Fruit fly (Drosophila melanogaster) whole organism, embryonic: Measurements from ENCODE around the gene put.

Source experiments
- BtbVII ChIP-seq: fragments of 200-800 bp; sonication (Bioruptor generic); optimal IDR thresholded peaks from 3 replicates; lab custom pipeline; 2017; ENCODE audit warnings: missing biosample characterization, mild to moderate bottlenecking, missing genetic modification characterization
- CG10979 ChIP-seq: fragments of 200-800 bp; sonication (Bioruptor generic); optimal IDR thresholded peaks from 2 replicates; lab custom pipeline; 2018; ENCODE audit warnings: missing biosample characterization, mild to moderate bottlenecking, missing genetic modification characterization, moderate library complexity
- CG14965 ChIP-seq: fragments of 200-800 bp; sonication (Bioruptor generic); optimal IDR thresholded peaks from 2 replicates; lab custom pipeline; 2016; ENCODE audit warnings: missing biosample characterization, missing genetic modification characterization, borderline replicate concordance
- CG15073 ChIP-seq: fragments of 200-800 bp; sonication (Bioruptor generic); optimal IDR thresholded peaks from 2 replicates; lab custom pipeline; 2016; ENCODE audit warnings: missing biosample characterization, missing genetic modification characterization
- CG16815 ChIP-seq: fragments of 200-800 bp; sonication (Bioruptor generic); optimal IDR thresholded peaks from 3 replicates; lab custom pipeline; 2017; ENCODE audit warnings: missing biosample characterization, mild to moderate bottlenecking, missing genetic modification characterization
- CG17568 ChIP-seq: fragments of 200-800 bp; sonication (Bioruptor generic); optimal IDR thresholded peaks from 2 replicates; lab custom pipeline; 2018; ENCODE audit warnings: missing biosample characterization, mild to moderate bottlenecking, missing genetic modification characterization, moderate library complexity
- CG4328 ChIP-seq: fragments of 200-800 bp; sonication (Bioruptor generic); optimal IDR thresholded peaks from 3 replicates; lab custom pipeline; 2017; ENCODE audit warnings: missing biosample characterization, missing genetic modification reagents, missing genetic modification characterization
- CG4730 ChIP-seq: fragments of 200-800 bp; sonication (Bioruptor generic); IDR thresholded peaks from 2 replicates; pipeline ENCODE4 v1.3.6; 2022; ENCODE audit warnings: missing biosample characterization, missing genetic modification characterization
- CG4854 ChIP-seq: fragments of 200-800 bp; sonication (Bioruptor generic); optimal IDR thresholded peaks from 2 replicates; lab custom pipeline; 2016; ENCODE audit warnings: missing biosample characterization, missing genetic modification characterization, inconsistent platforms
- CG6791 ChIP-seq: fragments of 200-800 bp; sonication (Bioruptor generic); IDR thresholded peaks from 3 replicates; pipeline ENCODE4 v1.3.6; 2022; ENCODE audit warnings: missing biosample characterization, missing genetic modification characterization; ENCODE audit not compliant: partially characterized antibody
- CG7839 ChIP-seq: fragments of 200-800 bp; sonication (Bioruptor generic); optimal IDR thresholded peaks from 3 replicates; lab custom pipeline; 2018; ENCODE audit warnings: missing biosample characterization, mild to moderate bottlenecking, missing genetic modification characterization, moderate library complexity
- CG9727 ChIP-seq: fragments of 200-800 bp; sonication (Bioruptor generic); optimal IDR thresholded peaks from 3 replicates; lab custom pipeline; 2017; ENCODE audit warnings: missing biosample characterization, mild to moderate bottlenecking, missing genetic modification characterization
- CG9876 ChIP-seq: fragments of 200-800 bp; sonication (Bioruptor generic); optimal IDR thresholded peaks from 2 replicates; lab custom pipeline; 2016; ENCODE audit warnings: missing biosample characterization, missing genetic modification characterization
- Dad ChIP-seq: fragments of 200-800 bp; sonication (Bioruptor generic); optimal IDR thresholded peaks from 3 replicates; lab custom pipeline; 2016; ENCODE audit warnings: missing biosample characterization, missing genetic modification characterization
- Doc2 ChIP-seq: fragments of 200-800 bp; sonication (Bioruptor generic); IDR thresholded peaks from 2 replicates; pipeline ENCODE4 v1.3.6; 2022; ENCODE audit warnings: missing biosample characterization, missing genetic modification characterization
- E2f1 ChIP-seq: fragments of 200-800 bp; sonication (Bioruptor generic); IDR thresholded peaks from 2 replicates; pipeline ENCODE4 v1.3.6; 2022; ENCODE audit warnings: missing biosample characterization, missing genetic modification characterization
- Ets65A ChIP-seq: fragments of 200-800 bp; sonication (Bioruptor generic); peaks from one replicate; lab custom pipeline; 2016; ENCODE audit warnings: missing biosample characterization, missing genetic modification characterization
- Fer2 ChIP-seq: fragments of 200-800 bp; sonication (Bioruptor generic); optimal IDR thresholded peaks from 2 replicates; lab custom pipeline; 2018; ENCODE audit warnings: missing biosample characterization, mild to moderate bottlenecking, missing genetic modification characterization, moderate library complexity
- Myb ChIP-seq: fragments of 200-800 bp; sonication (Bioruptor generic); optimal IDR thresholded peaks from 2 replicates; lab custom pipeline; 2016; ENCODE audit warnings: missing biosample characterization, missing genetic modification characterization
- NC2α ChIP-seq: fragments of 200-800 bp; sonication (Bioruptor generic); optimal IDR thresholded peaks from 2 replicates; lab custom pipeline; 2016; ENCODE audit warnings: missing biosample characterization, missing genetic modification characterization
- Oli ChIP-seq: fragments of 200-800 bp; sonication (Bioruptor generic); optimal IDR thresholded peaks from 2 replicates; lab custom pipeline; 2018; ENCODE audit warnings: missing biosample characterization, mild to moderate bottlenecking, missing genetic modification characterization, moderate library complexity
- Ravus ChIP-seq: fragments of 200-800 bp; sonication (Bioruptor generic); IDR thresholded peaks from 2 replicates; pipeline ENCODE4 v1.3.6; 2022; ENCODE audit warnings: missing biosample characterization, missing genetic modification characterization
- Scr ChIP-seq: fragments of 200-800 bp; sonication (Bioruptor generic); IDR thresholded peaks from 2 replicates; pipeline ENCODE4 v1.3.6; 2022; ENCODE audit warnings: missing biosample characterization, missing genetic modification characterization; ENCODE audit not compliant: partially characterized antibody
- Sox100B ChIP-seq: fragments of 200-800 bp; sonication (Bioruptor generic); optimal IDR thresholded peaks from 3 replicates; lab custom pipeline; 2018; ENCODE audit warnings: missing biosample characterization, mild to moderate bottlenecking, missing genetic modification characterization
- ase ChIP-seq: fragments of 200-800 bp; sonication (Bioruptor generic); IDR thresholded peaks from 3 replicates; pipeline ENCODE4 v1.3.6; 2022; ENCODE audit warnings: missing biosample characterization, missing genetic modification characterization
- bbx ChIP-seq: fragments of 200-800 bp; sonication (Bioruptor generic); IDR thresholded peaks from 2 replicates; pipeline ENCODE4 v1.3.6; 2022; ENCODE audit warnings: missing biosample characterization, missing genetic modification characterization; ENCODE audit not compliant: partially characterized antibody
- bcd ChIP-seq: fragments of 200-800 bp; sonication (Bioruptor generic); optimal IDR thresholded peaks from 2 replicates; lab custom pipeline; 2017; ENCODE audit warnings: missing biosample characterization, mild to moderate bottlenecking, missing genetic modification characterization
- chm ChIP-seq: fragments of 200-800 bp; sonication (Bioruptor generic); IDR thresholded peaks from 2 replicates; pipeline ENCODE4 v1.3.6; 2022; ENCODE audit warnings: missing biosample characterization, missing genetic modification characterization
- dmrt99B ChIP-seq: fragments of 200-800 bp; sonication (Bioruptor generic); optimal IDR thresholded peaks from 2 replicates; lab custom pipeline; 2018; ENCODE audit warnings: missing biosample characterization, mild to moderate bottlenecking, missing genetic modification characterization, moderate library complexity
- dysf ChIP-seq: fragments of 200-800 bp; sonication (Bioruptor generic); IDR thresholded peaks from 3 replicates; pipeline ENCODE4 v1.3.6; 2022; ENCODE audit warnings: missing biosample characterization, missing genetic modification characterization
- emc ChIP-seq: fragments of 200-800 bp; sonication (Bioruptor generic); optimal IDR thresholded peaks from 2 replicates; lab custom pipeline; 2016; ENCODE audit warnings: missing biosample characterization, missing genetic modification characterization
- ewg ChIP-seq: fragments of 200-800 bp; sonication (Bioruptor generic); optimal IDR thresholded peaks from 3 replicates; lab custom pipeline; 2017; ENCODE audit warnings: mild to moderate bottlenecking, missing biosample characterization, missing genetic modification reagents, missing genetic modification characterization
- fd3F ChIP-seq: fragments of 200-800 bp; sonication (Bioruptor generic); optimal IDR thresholded peaks from 2 replicates; lab custom pipeline; 2018; ENCODE audit warnings: missing biosample characterization, mild to moderate bottlenecking, missing genetic modification characterization, moderate library complexity
- fru ChIP-seq: fragments of >200 bp; optimal IDR thresholded peaks from 2 replicates; lab custom pipeline; 2017
- gt ChIP-seq: fragments of 200-800 bp; sonication (Bioruptor generic); IDR thresholded peaks from 2 replicates; pipeline ENCODE4 v1.3.6; 2022; ENCODE audit warnings: missing biosample characterization, missing genetic modification characterization
- jumu ChIP-seq: fragments of 200-800 bp; sonication (Bioruptor generic); optimal IDR thresholded peaks from 3 replicates; lab custom pipeline; 2016; ENCODE audit warnings: missing biosample characterization, missing genetic modification characterization
- maf-S ChIP-seq: fragments of 200-800 bp; sonication (Bioruptor generic); optimal IDR thresholded peaks from 2 replicates; lab custom pipeline; 2016; ENCODE audit warnings: missing biosample characterization, missing genetic modification characterization
- nau ChIP-seq: fragments of 200-800 bp; sonication (Bioruptor generic); optimal IDR thresholded peaks from 3 replicates; lab custom pipeline; 2017; ENCODE audit warnings: missing biosample characterization, mild to moderate bottlenecking, missing genetic modification characterization, missing genetic modification reagents
- nerfin-2 ChIP-seq: fragments of 200-800 bp; sonication (Bioruptor generic); IDR thresholded peaks from 2 replicates; pipeline ENCODE4 v1.3.6; 2022; ENCODE audit warnings: missing biosample characterization, missing genetic modification characterization; ENCODE audit not compliant: partially characterized antibody
- nmo ChIP-seq: fragments of 200-800 bp; sonication (Bioruptor generic); optimal IDR thresholded peaks from 2 replicates; lab custom pipeline; 2018; ENCODE audit warnings: missing biosample characterization, mild to moderate bottlenecking, missing genetic modification characterization, moderate library complexity
- oc ChIP-seq: fragments of 200-800 bp; sonication (Bioruptor generic); optimal IDR thresholded peaks from 2 replicates; lab custom pipeline; 2018; ENCODE audit warnings: missing biosample characterization, mild to moderate bottlenecking, missing genetic modification characterization, moderate library complexity
- odd ChIP-seq: fragments of 200-800 bp; sonication (Bioruptor generic); optimal IDR thresholded peaks from 2 replicates; lab custom pipeline; 2017; ENCODE audit warnings: missing biosample characterization, mild to moderate bottlenecking, missing genetic modification characterization
- onecut ChIP-seq: fragments of 200-800 bp; sonication (Bioruptor generic); IDR thresholded peaks from 2 replicates; pipeline ENCODE4 v1.3.6; 2022; ENCODE audit warnings: missing biosample characterization, missing genetic modification characterization
- org-1 ChIP-seq: fragments of 200-800 bp; sonication (Bioruptor generic); optimal IDR thresholded peaks from 2 replicates; lab custom pipeline; 2017; ENCODE audit warnings: missing biosample characterization, missing genetic modification characterization
- pita ChIP-seq: fragments of 200-800 bp; sonication (Bioruptor generic); optimal IDR thresholded peaks from 2 replicates; lab custom pipeline; 2017; ENCODE audit warnings: missing biosample characterization, mild to moderate bottlenecking, missing genetic modification characterization
- repo ChIP-seq: fragments of 200-800 bp; sonication (Bioruptor generic); optimal IDR thresholded peaks from 2 replicates; lab custom pipeline; 2016; ENCODE audit warnings: missing biosample characterization, missing genetic modification characterization
- run ChIP-seq: fragments of 200-800 bp; sonication (Bioruptor generic); optimal IDR thresholded peaks from 3 replicates; lab custom pipeline; 2018; ENCODE audit warnings: missing biosample characterization, mild to moderate bottlenecking, missing genetic modification characterization
- seq ChIP-seq: fragments of 200-800 bp; sonication (Bioruptor generic); IDR thresholded peaks from 2 replicates; pipeline ENCODE4 v1.3.6; 2022; ENCODE audit warnings: missing biosample characterization, missing genetic modification characterization
- shn ChIP-seq: fragments of 200-800 bp; sonication (Bioruptor generic); optimal IDR thresholded peaks from 3 replicates; lab custom pipeline; 2016; ENCODE audit warnings: missing biosample characterization, missing genetic modification characterization
- tna ChIP-seq: fragments of 200-800 bp; sonication (Bioruptor generic); IDR thresholded peaks from 2 replicates; pipeline ENCODE4 v1.3.6; 2022; ENCODE audit warnings: missing biosample characterization, missing genetic modification characterization; ENCODE audit not compliant: partially characterized antibody

The put gene

dm6 chr3R:14586480-14587443 lies 38.7 kb downstream of the put start (continued):
- TF ChIP-seq org-1 (GFP tag; lab: Kevin White, UChicago) = no peak
- TF ChIP-seq Ets65A (GFP tag; lab: Kevin White, UChicago) = no peak
- TF ChIP-seq CG10979 (tag; lab: Kevin White, UChicago) = peak; percentile 5
- TF ChIP-seq fd3F (GFP tag; lab: Kevin White, UChicago) = no peak
- no peak for TF ChIP-seq ase
- no peak for TF ChIP-seq chm
- no peak for TF ChIP-seq CG6791
- TF ChIP-seq Doc2 = no peak
- TF ChIP-seq CG4730 (GFP tag; lab: Robert Waterston, UW) = no peak
- peak; percentile 19 for TF ChIP-seq CG7839
- TF ChIP-seq E2f1 (GFP tag; lab: Robert Waterston, UW) = no peak
- no peak for TF ChIP-seq BtbVII (GFP tag; lab: Kevin White, UChicago)
- TF ChIP-seq CG9727 = peak; percentile 52
- TF ChIP-seq maf-S (GFP tag; lab: Kevin White, UChicago) = no peak
- TF ChIP-seq Sox100B (GFP tag; lab: Kevin White, UChicago) = no peak
- TF ChIP-seq shn (GFP tag; lab: Kevin White, UChicago) = no peak
- TF ChIP-seq onecut = no peak
- no peak for TF ChIP-seq oc (tag; lab: Kevin White, UChicago)
- no peak for TF ChIP-seq dysf (GFP tag; lab: Robert Waterston, UW)
- TF ChIP-seq Oli = peak; percentile 15
- peak; percentile 54 for TF ChIP-seq CG16815
- TF ChIP-seq odd (GFP tag; lab: Kevin White, UChicago) = no peak
- TF ChIP-seq bcd (GFP tag; lab: Kevin White, UChicago) = no peak
- no peak for TF ChIP-seq CG14965 (GFP tag; lab: Kevin White, UChicago)
- no peak for TF ChIP-seq dmrt99B (tag; lab: Kevin White, UChicago)
- no peak for TF ChIP-seq NC2α (GFP tag; lab: Kevin White, UChicago)
- TF ChIP-seq fru (lab: Kevin White, UChicago) = no peak
- TF ChIP-seq CG9876 (GFP tag; lab: Kevin White, UChicago) = no peak
- no peak for TF ChIP-seq repo
- no peak for TF ChIP-seq pita (GFP tag; lab: Kevin White, UChicago)
- no peak for TF ChIP-seq Dad (GFP tag; lab: Kevin White, UChicago)
- no peak for TF ChIP-seq Ravus (GFP tag; lab: Robert Waterston, UW)
- no peak for TF ChIP-seq CG15073 (GFP tag; lab: Kevin White, UChicago)
- TF ChIP-seq Scr (GFP tag; lab: Robert Waterston, UW) = no peak
- TF ChIP-seq CG4854 (GFP tag; lab: Kevin White, UChicago) = no peak
- TF ChIP-seq nmo (GFP tag; lab: Kevin White, UChicago) = peak; percentile 32
- no peak for TF ChIP-seq seq (GFP tag; lab: Robert Waterston, UW)
- TF ChIP-seq Myb (GFP tag; lab: Kevin White, UChicago) = no peak
- no peak for TF ChIP-seq jumu (GFP tag; lab: Kevin White, UChicago)
- no peak for TF ChIP-seq run (tag; lab: Kevin White, UChicago)
- no peak for TF ChIP-seq emc
- TF ChIP-seq Fer2 = no peak
- TF ChIP-seq tna (GFP tag; lab: Robert Waterston, UW) = no peak
- no peak for TF ChIP-seq gt (GFP tag; lab: Robert Waterston, UW)
- TF ChIP-seq bbx = no peak
- no peak for TF ChIP-seq nerfin-2 (GFP tag; lab: Robert Waterston, UW)
- TF ChIP-seq CG17568 (GFP tag; lab: Kevin White, UChicago) = no peak
- no peak for TF ChIP-seq nau (GFP tag; lab: Kevin White, UChicago)
- TF ChIP-seq CG4328 (GFP tag; lab: Kevin White, UChicago) = no peak
- TF ChIP-seq ewg = no peak
